Worm (Caenorhabditis elegans): ENCODE results near the gene npr-7.

npr-7 gene

DNA sequence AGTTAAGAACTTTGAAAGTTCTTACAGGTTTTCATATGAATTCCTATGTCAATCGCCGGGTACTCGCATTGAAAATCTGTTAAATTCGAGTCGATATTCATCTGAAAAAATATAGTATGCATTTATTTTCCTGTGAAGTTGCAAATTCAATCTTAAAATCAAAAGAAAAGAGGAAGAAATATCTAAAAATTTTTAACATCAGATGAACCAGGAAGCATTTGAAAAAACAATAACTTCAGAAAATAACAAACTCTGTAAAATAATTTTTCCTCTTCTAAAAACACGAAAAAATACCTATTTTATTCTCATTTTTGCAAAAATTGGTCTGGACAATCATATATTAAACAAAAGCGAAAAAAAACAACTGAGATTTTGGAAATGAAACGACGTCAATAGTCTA is at the start of gene npr-7:
Gene npr-7, minus strand, starts transcription at position 101 of the 400 bp plus-strand sequence.
- no peak for TF ChIP-seq tbx-37 (GFP tag; conservative IDR thresholded peaks at IDR 0.05)

DNA sequence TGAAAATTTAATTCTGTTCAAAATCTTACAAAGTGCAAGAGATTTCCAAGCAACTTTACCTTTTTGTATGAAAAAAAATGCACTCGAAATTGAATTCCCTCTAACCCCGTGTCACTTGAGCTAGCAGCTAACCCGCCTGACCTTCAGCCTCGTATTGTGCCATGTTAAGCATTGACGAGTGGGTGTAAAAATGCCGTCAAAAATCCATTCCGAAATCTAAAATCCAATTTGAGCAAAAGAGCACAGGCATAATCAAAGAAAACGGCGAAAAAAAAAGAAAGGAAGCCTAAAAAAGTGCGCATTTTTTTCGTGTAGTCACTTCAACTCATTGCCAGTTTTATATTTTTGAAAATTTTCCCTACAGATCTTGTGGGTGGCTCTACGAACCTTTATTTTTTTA is 45.5 kb upstream of the npr-7 start, which contains the start of gene pkc-2:
Gene pkc-2, plus strand, starts transcription at position 318 of the 400 bp plus-strand sequence.
- no peak for TF ChIP-seq pes-1 (GFP tag; IDR thresholded peaks at IDR 0.05)
- no peak for TF ChIP-seq scrt-1 (GFP tag; IDR thresholded peaks at IDR 0.05)
- TF ChIP-seq sea-1 (GFP tag; conservative IDR thresholded peaks at IDR 0.05) = no peak
- TF ChIP-seq ama-1 (optimal IDR thresholded peaks at IDR 0.05) = no peak
- TF ChIP-seq F13C5.2 (tag; optimal IDR thresholded peaks at IDR 0.05) = no peak
- no peak for TF ChIP-seq hmg-4 (GFP tag; optimal IDR thresholded peaks at IDR 0.05)
- TF ChIP-seq ceh-13 (GFP tag; optimal IDR thresholded peaks at IDR 0.05) = no peak
- TF ChIP-seq ets-7 (tag; optimal IDR thresholded peaks at IDR 0.05) = no peak
- TF ChIP-seq hmbx-1 (tag; optimal IDR thresholded peaks at IDR 0.05) = no peak
- no peak for TF ChIP-seq hnd-1 (tag; optimal IDR thresholded peaks at IDR 0.05)
- TF ChIP-seq tbx-37 (GFP tag; conservative IDR thresholded peaks at IDR 0.05) = no peak
- no peak for TF ChIP-seq aly-1 (tag; optimal IDR thresholded peaks at IDR 0.05)

DNA sequence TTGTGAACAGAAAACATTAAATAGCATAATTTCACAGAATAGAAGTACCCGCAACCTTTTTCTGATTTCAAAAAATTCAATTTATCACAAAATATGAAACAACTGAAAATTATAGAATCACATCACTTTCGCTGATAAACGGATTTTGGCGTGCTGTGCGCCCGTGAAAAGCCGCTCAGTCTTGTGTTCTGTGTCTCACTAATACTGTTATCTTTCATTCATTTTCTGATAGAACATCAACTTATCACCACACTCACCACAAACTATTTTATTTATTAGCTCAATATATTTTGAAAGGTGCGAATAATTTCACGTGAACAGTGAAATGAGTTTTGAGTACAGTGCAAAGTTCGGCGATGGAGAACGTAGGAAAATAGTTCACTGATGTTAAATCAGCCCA is 45.1 kb upstream of the npr-7 start:
- TF ChIP-seq ama-1 (optimal IDR thresholded peaks at IDR 0.05) (no peak), ets-7 (tag; optimal IDR thresholded peaks at IDR 0.05) (no peak), scrt-1 (GFP tag; IDR thresholded peaks at IDR 0.05) (no peak), ceh-36 (tag; optimal IDR thresholded peaks at IDR 0.05) (no peak), hmbx-1 (tag; optimal IDR thresholded peaks at IDR 0.05) (no peak), flt-1 (GFP tag; IDR thresholded peaks at IDR 0.05) (no peak), tbx-11 (GFP tag; IDR thresholded peaks at IDR 0.05) (no peak), tra-4 (tag; optimal IDR thresholded peaks at IDR 0.05) (no peak), aly-1 (tag; optimal IDR thresholded peaks at IDR 0.05) (no peak), sea-1 (GFP tag; conservative IDR thresholded peaks at IDR 0.05) (no peak), tbx-37 (GFP tag; conservative IDR thresholded peaks at IDR 0.05) (no peak), pes-1 (GFP tag; IDR thresholded peaks at IDR 0.05) (no peak), B0310.2 (tag; optimal IDR thresholded peaks at IDR 0.05) (no peak), hnd-1 (tag; optimal IDR thresholded peaks at IDR 0.05) (no peak), F13C5.2 (tag; optimal IDR thresholded peaks at IDR 0.05) (no peak), hmg-4 (GFP tag; optimal IDR thresholded peaks at IDR 0.05) (no peak)

DNA sequence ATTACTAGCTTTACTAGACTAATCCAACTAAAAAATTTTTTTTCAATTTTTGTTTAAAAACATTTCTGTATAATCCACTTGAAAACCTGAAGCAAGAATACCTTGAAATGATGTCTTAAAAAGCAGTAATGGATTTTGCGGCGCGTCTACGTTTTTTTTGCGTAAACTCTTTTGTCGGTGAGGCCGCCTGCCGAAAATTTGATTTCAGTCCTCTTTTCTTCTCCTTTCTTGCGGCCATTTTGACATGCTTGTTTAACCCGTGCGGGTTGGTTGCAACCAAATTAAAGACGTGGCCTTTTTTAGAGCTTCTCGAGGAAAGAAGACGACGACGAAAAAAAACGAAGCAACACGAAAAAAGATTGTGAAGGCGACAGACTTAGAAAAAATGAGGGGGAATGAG is 42.2 kb upstream of the npr-7 start:
- no peak for TF ChIP-seq ceh-36 (tag; optimal IDR thresholded peaks at IDR 0.05)
- no peak for TF ChIP-seq B0310.2 (tag; optimal IDR thresholded peaks at IDR 0.05)
- no peak for TF ChIP-seq flt-1 (GFP tag; IDR thresholded peaks at IDR 0.05)
- no peak for TF ChIP-seq F13C5.2 (tag; optimal IDR thresholded peaks at IDR 0.05)

DNA sequence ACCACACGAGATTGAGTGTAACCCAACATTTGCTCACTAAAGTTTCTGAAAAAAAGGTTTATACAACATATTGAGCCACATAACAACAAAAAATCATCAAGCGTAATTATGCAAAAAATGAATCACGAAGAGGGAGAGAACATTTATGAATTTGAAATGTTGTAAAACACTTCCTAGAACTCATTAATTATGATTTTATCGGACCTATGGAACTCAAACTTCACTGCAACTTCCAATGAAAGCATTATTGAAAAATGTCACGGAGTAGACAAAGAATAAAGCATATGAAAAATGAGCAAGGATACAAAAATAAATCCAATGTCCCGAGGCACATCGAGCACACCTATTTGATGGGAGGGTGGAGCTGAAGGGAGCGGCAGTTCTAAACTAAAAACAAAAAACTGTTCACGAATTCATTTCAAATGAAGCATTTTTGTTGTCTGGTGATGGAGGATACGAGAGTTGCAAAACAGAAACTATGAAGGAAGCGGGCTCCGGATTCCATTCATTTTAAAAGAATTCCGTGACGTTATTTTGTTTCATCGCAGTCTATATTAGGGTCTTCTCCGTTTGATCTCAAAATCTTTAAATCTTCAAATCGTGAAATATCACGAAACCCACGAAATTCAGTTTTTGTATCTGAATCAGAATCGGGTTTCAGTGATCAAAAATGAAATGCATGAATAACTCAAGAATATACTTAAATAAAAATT is 31.0 kb upstream of the npr-7 start, which contains the start of gene flp-20:
Gene flp-20, minus strand, starts transcription at position 51 of the 713 bp plus-strand sequence.
- no peak for TF ChIP-seq flt-1 (GFP tag; IDR thresholded peaks at IDR 0.05)
- TF ChIP-seq tra-4 (tag; optimal IDR thresholded peaks at IDR 0.05) = no peak
- no peak for TF ChIP-seq aly-1 (tag; optimal IDR thresholded peaks at IDR 0.05)
- no peak for TF ChIP-seq tbx-37 (GFP tag; conservative IDR thresholded peaks at IDR 0.05)
- TF ChIP-seq pes-1 (GFP tag; IDR thresholded peaks at IDR 0.05) = no peak
- no peak for TF ChIP-seq tbx-11 (GFP tag; IDR thresholded peaks at IDR 0.05)
- no peak for TF ChIP-seq F13C5.2 (tag; optimal IDR thresholded peaks at IDR 0.05)

DNA sequence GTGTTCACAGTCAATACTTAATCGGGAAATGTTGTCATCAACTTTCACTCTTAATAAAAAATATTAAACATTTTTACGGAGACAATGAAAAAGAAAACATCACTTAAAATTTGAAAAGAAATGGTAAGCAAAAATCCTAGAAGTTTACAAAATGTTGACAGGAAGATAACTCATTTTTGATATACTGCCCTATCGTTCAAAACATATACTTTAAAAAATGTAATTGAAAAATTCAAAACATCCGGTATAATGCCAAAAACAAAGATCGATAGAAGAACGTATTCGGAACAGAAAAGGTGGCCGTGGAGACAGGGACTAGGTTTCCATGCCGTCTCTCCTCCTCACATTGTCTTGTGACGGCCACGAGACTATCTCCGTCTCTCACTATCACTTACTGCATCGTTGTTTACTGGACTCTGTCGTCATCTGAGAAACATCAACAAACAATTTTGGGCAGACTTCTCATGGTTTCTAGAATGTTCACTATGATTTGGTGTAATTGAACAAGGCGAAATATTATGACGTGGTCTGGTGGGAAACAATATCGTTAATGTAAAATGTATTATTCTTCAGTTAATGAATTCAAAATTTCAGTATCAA is 28.5 kb upstream of the npr-7 start, which contains the start of gene oga-1:
Gene oga-1, minus strand, starts transcription at position 51 of the 600 bp plus-strand sequence.
- TF ChIP-seq sea-1 (GFP tag; conservative IDR thresholded peaks at IDR 0.05) = no peak
- no peak for TF ChIP-seq flt-1 (GFP tag; IDR thresholded peaks at IDR 0.05)
- no peak for TF ChIP-seq F13C5.2 (tag; optimal IDR thresholded peaks at IDR 0.05)
- TF ChIP-seq tbx-37 (GFP tag; conservative IDR thresholded peaks at IDR 0.05) = no peak
- no peak for TF ChIP-seq ceh-13 (GFP tag; optimal IDR thresholded peaks at IDR 0.05)
- no peak for TF ChIP-seq hmg-4 (GFP tag; optimal IDR thresholded peaks at IDR 0.05)
- TF ChIP-seq ama-1 (optimal IDR thresholded peaks at IDR 0.05) = no peak
- TF ChIP-seq ceh-36 (tag; optimal IDR thresholded peaks at IDR 0.05) = no peak
- no peak for TF ChIP-seq scrt-1 (GFP tag; IDR thresholded peaks at IDR 0.05)

DNA sequence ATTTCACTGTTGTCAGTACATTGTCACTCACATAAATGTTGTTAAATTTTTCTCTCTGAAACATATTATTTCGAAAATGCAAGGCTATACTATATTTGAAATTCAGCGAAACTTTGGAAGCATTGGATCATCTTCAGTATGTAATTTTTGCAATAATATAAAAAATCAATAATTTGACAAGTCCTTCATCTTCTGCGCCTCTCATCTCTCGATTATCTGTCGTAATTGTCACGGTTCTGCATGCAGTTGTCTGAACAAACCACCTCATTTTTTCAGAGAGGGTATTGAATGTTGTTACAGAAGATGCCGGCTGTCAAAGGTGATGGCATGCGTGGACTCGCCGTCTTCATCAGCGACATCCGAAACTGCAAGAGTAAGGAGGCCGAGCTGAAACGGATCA is 19.4 kb upstream of the npr-7 start, which contains the start of gene apa-2:
Gene apa-2, plus strand, starts transcription at position 301 of the 400 bp plus-strand sequence.
- no peak for TF ChIP-seq sea-1 (GFP tag; conservative IDR thresholded peaks at IDR 0.05)
- no peak for TF ChIP-seq ceh-13 (GFP tag; optimal IDR thresholded peaks at IDR 0.05)
- no peak for TF ChIP-seq tra-4 (tag; optimal IDR thresholded peaks at IDR 0.05)

DNA sequence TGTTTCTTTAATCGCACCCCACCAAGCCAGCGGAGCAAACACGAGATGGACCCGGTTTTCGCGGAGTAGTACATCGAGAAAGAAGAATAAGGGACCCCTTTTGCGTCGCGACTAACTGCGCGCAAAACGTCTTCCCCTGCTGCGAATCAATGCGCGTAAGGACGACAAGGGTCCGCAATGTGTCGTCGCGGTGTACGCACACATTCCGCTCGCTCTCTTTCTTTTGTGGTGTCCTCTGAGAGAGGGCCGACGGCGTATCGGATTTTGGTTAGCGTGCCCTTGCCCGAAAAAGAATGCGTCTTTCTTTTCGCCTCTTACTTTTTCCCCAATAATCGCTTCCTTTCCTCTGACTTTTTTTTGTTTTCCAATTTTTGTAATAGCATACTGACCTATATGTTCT is 18.9 kb upstream of the npr-7 start:
- TF ChIP-seq F13C5.2 (tag; optimal IDR thresholded peaks at IDR 0.05) = peak; percentile 82
- TF ChIP-seq tbx-37 (GFP tag; conservative IDR thresholded peaks at IDR 0.05) = peak; percentile 39; the same call in 1 of the 2 replicates
- TF ChIP-seq pes-1 (GFP tag; IDR thresholded peaks at IDR 0.05) = no peak
- peak; percentile 62 for TF ChIP-seq aly-1 (tag; optimal IDR thresholded peaks at IDR 0.05)
- no peak for TF ChIP-seq hmbx-1 (tag; optimal IDR thresholded peaks at IDR 0.05)
- TF ChIP-seq ets-7 (tag; optimal IDR thresholded peaks at IDR 0.05) = peak; percentile 33
- no peak for TF ChIP-seq ceh-13 (GFP tag; optimal IDR thresholded peaks at IDR 0.05)
- no peak for TF ChIP-seq hnd-1 (tag; optimal IDR thresholded peaks at IDR 0.05)
- 0 out of 2 replicates have a peak, but pooled peaks have one; percentile 45 for TF ChIP-seq scrt-1 (GFP tag; IDR thresholded peaks at IDR 0.05)
- no peak for TF ChIP-seq tbx-11 (GFP tag; IDR thresholded peaks at IDR 0.05)
- no peak for TF ChIP-seq tra-4 (tag; optimal IDR thresholded peaks at IDR 0.05)
- no peak for TF ChIP-seq ama-1 (optimal IDR thresholded peaks at IDR 0.05)

All from whole organism, early embryonic.